Fruit fly (Drosophila melanogaster): ENCODE measurements around the gene Nna1.

DNA sequence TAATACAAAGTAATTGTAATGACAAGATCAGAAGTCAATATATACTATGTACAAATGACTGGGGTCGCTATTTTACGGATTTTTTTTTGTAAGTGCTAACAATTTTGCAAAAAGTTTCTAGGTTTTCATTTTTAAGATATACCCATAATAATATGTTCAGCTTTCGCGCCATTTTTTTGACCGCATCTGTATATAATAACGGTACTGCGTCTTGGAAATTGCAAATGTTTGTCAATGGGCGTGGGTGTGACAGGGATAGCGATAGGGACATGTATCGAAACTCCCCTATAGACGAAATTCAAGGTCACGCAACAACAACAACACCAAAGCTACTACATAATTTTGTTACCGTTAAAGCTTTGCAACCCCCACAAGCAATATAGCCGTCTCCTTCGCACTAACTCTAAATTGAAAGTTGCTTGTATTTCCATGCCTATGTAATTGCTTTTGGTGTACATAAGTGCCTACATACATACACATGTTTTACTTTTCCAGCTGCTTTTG lies 60.5 kb downstream of the Nna1 start:
- TF ChIP-seq CG4424 (GFP tag; optimal IDR thresholded peaks at IDR 0.05) (no peak), chm (GFP tag; IDR thresholded peaks at IDR 0.05) (no peak)
